Worm (Caenorhabditis elegans) whole organism, midembryonic: ENCODE measurements around the gene Y57G11C.52.

Source experiments
- T22C8.4 ChIP-seq: fragments of 200-800 bp; sonication (Bioruptor generic); IDR thresholded peaks from 2 replicates; pipeline ENCODE4 v1.3.6; 2022; ENCODE audit warnings: missing genetic modification characterization, missing compliant biosample characterization
- cog-1 ChIP-seq: sonication (generic microtip); optimal IDR thresholded peaks from 2 replicates; lab custom pipeline; 2016; ENCODE audit warnings: missing genetic modification characterization, missing compliant biosample characterization
- flt-1 ChIP-seq: fragments of 200-800 bp; sonication (Bioruptor generic); IDR thresholded peaks from 2 replicates; pipeline ENCODE4 v1.3.6; 2022; ENCODE audit warnings: missing genetic modification characterization, missing compliant biosample characterization
- klf-2 ChIP-seq: fragments of 200-800 bp; sonication (Bioruptor generic); conservative IDR thresholded peaks from 2 replicates; pipeline ENCODE4 v1.3.6; 2022; ENCODE audit warnings: missing genetic modification reagents, missing genetic modification characterization, missing compliant biosample characterization
- med-1 ChIP-seq: sonication (generic microtip); optimal IDR thresholded peaks from 2 replicates; lab custom pipeline; 2017; ENCODE audit warnings: missing genetic modification characterization, mild to moderate bottlenecking, missing compliant biosample characterization, antibody characterized with exemption, missing genetic modification reagents; ENCODE audit not compliant: insufficient read depth
- ztf-23 ChIP-seq: fragments of 200-800 bp; sonication (Bioruptor generic); IDR thresholded peaks from 2 replicates; pipeline ENCODE4 v1.3.6; 2022; ENCODE audit warnings: missing genetic modification reagents, missing genetic modification characterization, missing compliant biosample characterization
- ztf-29 ChIP-seq: fragments of 200-800 bp; sonication (Bioruptor generic); IDR thresholded peaks from 2 replicates; pipeline ENCODE4 v1.3.6; 2022; ENCODE audit warnings: missing genetic modification reagents, missing genetic modification characterization, missing compliant biosample characterization

ce11 chrIV:14828218-14828617 lies 25.6 kb upstream of the Y57G11C.52 start:
- TF ChIP-seq flt-1 (GFP tag; lab: Robert Waterston, UW) = no peak
- no peak for TF ChIP-seq med-1 (GFP tag; lab: Kevin White, UChicago)
- TF ChIP-seq ztf-29 = no peak
- no peak for TF ChIP-seq cog-1
- no peak for TF ChIP-seq T22C8.4 (GFP tag; lab: Robert Waterston, UW)
- TF ChIP-seq ztf-23 (GFP tag; lab: Robert Waterston, UW) = no peak
- no peak for TF ChIP-seq klf-2 (GFP tag; lab: Robert Waterston, UW)
